Fruit fly (Drosophila melanogaster): ENCODE data around the gene CG10877.
A peak's percentile ranks its signal among the peaks of the same experiment; 100 is the strongest.

Gene CG10877

DNA sequence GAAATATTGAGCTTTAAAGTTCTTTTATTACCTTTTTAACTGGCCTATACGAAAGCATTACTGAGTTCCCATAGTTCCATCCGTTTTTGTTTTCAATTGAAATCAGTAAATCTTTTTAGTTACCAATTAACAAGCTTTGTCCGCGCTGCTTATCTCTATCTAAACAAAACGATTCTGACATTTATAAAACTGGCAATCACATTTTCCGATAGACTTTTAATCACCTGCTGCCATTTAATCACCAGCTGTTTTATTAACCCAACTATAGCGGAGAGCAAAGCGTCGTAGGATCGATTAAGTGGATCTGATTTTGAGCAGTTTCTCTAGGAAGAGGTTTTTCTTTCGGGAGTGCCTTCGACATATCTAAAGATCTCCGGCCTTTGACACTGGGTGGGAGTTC, 38.7 kb upstream of the CG10877 start:
- TF ChIP-seq grau (tag; optimal IDR thresholded peaks at IDR 0.05) = no peak
- peak; percentile 30 for TF ChIP-seq Hey (tag; optimal IDR thresholded peaks at IDR 0.05)
- TF ChIP-seq CG7839 (tag; optimal IDR thresholded peaks at IDR 0.05) = no peak
- peak; percentile 92 for TF ChIP-seq exex (tag; optimal IDR thresholded peaks at IDR 0.05)
- TF ChIP-seq jing (GFP tag; optimal IDR thresholded peaks at IDR 0.05) = no peak
- TF ChIP-seq grn (GFP tag; optimal IDR thresholded peaks at IDR 0.05) = peak; percentile 40
- TF ChIP-seq sug (tag; optimal IDR thresholded peaks at IDR 0.05) = peak; percentile 24
- no peak for TF ChIP-seq CG17328 (GFP tag; IDR thresholded peaks at IDR 0.05)

DNA sequence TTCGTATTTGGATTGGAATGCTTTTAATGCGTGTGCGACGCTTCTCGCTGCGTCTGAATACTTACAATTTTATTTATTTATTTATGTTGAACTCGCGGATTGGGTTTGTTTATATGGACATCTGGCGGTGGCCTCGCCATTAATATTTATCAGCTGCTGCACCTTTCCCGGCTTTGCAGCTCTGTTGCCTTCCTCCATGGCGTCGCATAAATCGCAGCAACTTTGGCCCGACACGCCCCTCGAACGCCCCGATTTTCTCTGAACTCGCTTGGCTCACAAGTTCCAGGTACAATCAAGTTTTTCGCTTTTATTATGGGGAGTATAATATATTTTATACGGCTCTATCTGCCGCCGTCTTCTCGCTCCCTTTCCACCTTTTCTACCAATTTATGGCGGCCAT, 36.2 kb upstream of the CG10877 start:
- TF ChIP-seq Med (GFP tag) (peak; percentile 51), abd-A (tag; optimal IDR thresholded peaks at IDR 0.05) (peak; percentile 32), ken (GFP tag; IDR thresholded peaks at IDR 0.05) (no peak)

DNA sequence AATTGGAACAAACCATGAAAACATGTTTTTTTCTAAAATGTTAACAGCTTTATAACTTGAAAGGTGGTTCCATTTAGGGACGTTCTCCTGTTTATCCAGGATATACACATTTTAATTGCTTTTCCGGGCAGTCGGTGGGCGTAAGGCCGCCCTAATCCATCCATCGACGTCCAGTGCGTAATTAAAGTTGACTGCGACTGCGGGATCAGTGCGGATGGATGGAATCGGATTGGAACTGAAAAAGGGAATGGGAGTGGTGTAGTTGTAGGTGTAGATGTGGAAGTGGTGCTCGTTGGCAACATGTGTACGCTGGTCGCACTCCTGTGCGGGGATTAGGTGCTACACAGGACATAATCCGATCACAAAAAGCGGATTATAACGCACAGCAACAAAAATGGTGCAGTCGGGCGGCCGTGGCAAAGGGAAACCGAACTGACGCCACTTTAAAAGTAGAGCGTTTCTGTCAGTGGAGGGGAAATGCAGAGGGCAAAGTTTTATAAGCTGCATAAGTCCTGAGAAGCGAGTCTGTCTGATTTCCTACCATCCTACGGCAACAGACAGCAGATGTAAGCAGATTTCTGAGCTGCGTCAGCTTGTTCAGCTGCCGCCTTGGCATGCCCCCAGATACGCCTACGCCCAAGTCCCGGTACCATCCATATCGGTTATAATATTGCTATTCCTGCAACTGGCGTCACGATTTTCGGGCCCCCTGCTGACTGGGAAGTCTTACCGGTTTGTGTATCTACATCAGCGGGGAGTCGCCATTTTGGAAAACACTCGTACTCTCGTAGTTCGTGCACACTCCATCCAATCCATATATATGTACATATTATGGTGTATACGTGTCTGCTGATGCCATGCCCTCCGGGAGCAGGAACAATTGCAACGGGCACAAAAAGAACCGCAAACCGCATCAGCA, 33.8 kb upstream of the CG10877 start:
- 0 out of 3 replicates have a peak, but pooled peaks have one; percentile 13 for TF ChIP-seq dysf (GFP tag; IDR thresholded peaks at IDR 0.05)
- TF ChIP-seq Ets65A (GFP tag) = peak; percentile 77
- TF ChIP-seq lov (optimal IDR thresholded peaks at IDR 0.05) = no peak
- 0 out of 3 replicates have a peak, but pooled peaks have one; percentile 30 for TF ChIP-seq lov (GFP tag; IDR thresholded peaks at IDR 0.05)
- peak; percentile 18 for TF ChIP-seq CG15479 (GFP tag; optimal IDR thresholded peaks at IDR 0.05)
- peak in 1 of 2 experiments; percentile 52 for TF ChIP-seq tll (GFP tag; optimal IDR thresholded peaks at IDR 0.05)
- peak; percentile 79 for TF ChIP-seq CG13894 (tag; optimal IDR thresholded peaks at IDR 0.05)
- TF ChIP-seq ap (GFP tag; IDR thresholded peaks at IDR 0.05) = no peak
- peak; percentile 60 for TF ChIP-seq CG32767 (GFP tag; IDR thresholded peaks at IDR 0.05)
- TF ChIP-seq sug (tag; optimal IDR thresholded peaks at IDR 0.05) = no peak
- TF ChIP-seq CG3065 (GFP tag; optimal IDR thresholded peaks at IDR 0.05) = no peak
- TF ChIP-seq oc (tag; optimal IDR thresholded peaks at IDR 0.05) = peak; percentile 89
- no peak for TF ChIP-seq CG10147 (GFP tag; optimal IDR thresholded peaks at IDR 0.05)
- TF ChIP-seq Med (GFP tag) = peak; percentile 64

DNA sequence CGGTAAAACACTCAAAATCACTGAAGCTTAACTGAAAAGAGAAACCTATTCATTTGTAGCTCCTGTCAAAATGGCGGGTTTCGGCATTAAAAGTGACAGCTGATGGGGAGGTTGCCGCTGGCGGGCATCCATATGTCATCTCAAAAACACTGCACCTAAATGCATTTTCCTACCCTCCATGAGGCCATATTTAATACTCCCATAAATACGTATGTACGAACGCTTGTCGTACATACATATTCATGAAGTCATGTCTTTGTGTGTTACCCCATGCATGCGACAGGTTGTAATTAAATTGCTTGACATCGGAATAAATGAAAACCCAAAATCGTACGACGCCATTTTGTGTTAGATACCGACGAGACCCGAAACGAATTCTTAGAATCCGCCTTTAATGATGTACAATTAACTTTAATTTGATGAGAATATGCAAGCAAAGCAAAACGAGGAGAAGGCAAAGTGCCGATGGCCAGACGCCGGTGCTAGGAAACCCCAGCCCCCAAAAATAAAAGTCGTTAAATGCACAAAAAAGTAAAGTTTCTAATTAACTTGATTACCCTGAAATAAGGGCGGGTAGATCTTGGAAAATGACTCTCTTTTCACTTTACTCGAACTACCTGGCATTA, 32.6 kb upstream of the CG10877 start:
- no peak for TF ChIP-seq Atf6 (GFP tag; IDR thresholded peaks at IDR 0.05)
- TF ChIP-seq seq (GFP tag; IDR thresholded peaks at IDR 0.05) = no peak
- TF ChIP-seq CG9609 (GFP tag; optimal IDR thresholded peaks at IDR 0.05) = no peak
- no peak for TF ChIP-seq CG6765 (GFP tag; optimal IDR thresholded peaks at IDR 0.05)
- no peak for TF ChIP-seq lbe (GFP tag; optimal IDR thresholded peaks at IDR 0.05)
- TF ChIP-seq vfl (GFP tag; optimal IDR thresholded peaks at IDR 0.05) = no peak
- TF ChIP-seq twi (tag; optimal IDR thresholded peaks at IDR 0.05) = peak; percentile 54
- TF ChIP-seq al (GFP tag; IDR thresholded peaks at IDR 0.05) = no peak
- TF ChIP-seq Chrac-16 (GFP tag; optimal IDR thresholded peaks at IDR 0.05) = no peak
- no peak for TF ChIP-seq grau (tag; optimal IDR thresholded peaks at IDR 0.05)
- no peak for TF ChIP-seq abd-A (tag; optimal IDR thresholded peaks at IDR 0.05)
- no peak for TF ChIP-seq Dll (GFP tag; IDR thresholded peaks at IDR 0.05; ENCODE audit: partially characterized antibody)
- TF ChIP-seq tap (tag; optimal IDR thresholded peaks at IDR 0.05) = no peak
- no peak for TF ChIP-seq CG15514 (GFP tag; optimal IDR thresholded peaks at IDR 0.05)
- TF ChIP-seq E2f1 (GFP tag; IDR thresholded peaks at IDR 0.05) = no peak
- TF ChIP-seq CG2120 (GFP tag; optimal IDR thresholded peaks at IDR 0.05) = no peak
- no peak for TF ChIP-seq CG14050 (GFP tag; IDR thresholded peaks at IDR 0.05)
- TF ChIP-seq repo (GFP tag; optimal IDR thresholded peaks at IDR 0.05) = no peak
- no peak for TF ChIP-seq slbo (GFP tag; IDR thresholded peaks at IDR 0.05)
- peak; percentile 6 for TF ChIP-seq phol (tag; optimal IDR thresholded peaks at IDR 0.05)
- TF ChIP-seq CG3065 (GFP tag; optimal IDR thresholded peaks at IDR 0.05) = no peak
- peak; percentile 10 for TF ChIP-seq cg (GFP tag; optimal IDR thresholded peaks at IDR 0.05)
- no peak for TF ChIP-seq Dref (GFP tag; IDR thresholded peaks at IDR 0.05)
- TF ChIP-seq fd96Cb (tag; optimal IDR thresholded peaks at IDR 0.05) = no peak
